Fruit fly (Drosophila melanogaster): ENCODE data around the gene sgl.

Gene sgl

dm6 chr3L:7008351-7008750, 43.8 kb upstream of the sgl start (continued):
- peak; percentile 50 for TF ChIP-seq CG10274 (GFP tag; optimal IDR thresholded peaks at IDR 0.05)
- no peak for TF ChIP-seq sc (optimal IDR thresholded peaks at IDR 0.05)
- peak; percentile 73 for TF ChIP-seq sc (GFP tag; optimal IDR thresholded peaks at IDR 0.05)
- no peak for TF ChIP-seq Dip3 (GFP tag; optimal IDR thresholded peaks at IDR 0.05)
- no peak for TF ChIP-seq bigmax (GFP tag; optimal IDR thresholded peaks at IDR 0.05)
- TF ChIP-seq klu (GFP tag; IDR thresholded peaks at IDR 0.05), result peak; percentile 71; the same call in 1 of the 2 replicates
- TF ChIP-seq vfl (GFP tag; optimal IDR thresholded peaks at IDR 0.05), result no peak
- TF ChIP-seq Ada2b (GFP tag; IDR thresholded peaks at IDR 0.05), result peak; percentile 70
- no peak for TF ChIP-seq Dad (GFP tag; optimal IDR thresholded peaks at IDR 0.05)
- TF ChIP-seq trem (tag; optimal IDR thresholded peaks at IDR 0.05), result peak; percentile 78
- peak; percentile 68 for TF ChIP-seq E2f1 (GFP tag; IDR thresholded peaks at IDR 0.05)
- TF ChIP-seq Dbx (GFP tag; IDR thresholded peaks at IDR 0.05), result peak; percentile 46; the same call in 1 of the 3 replicates
- peak; percentile 69 for TF ChIP-seq CG6654 (GFP tag; optimal IDR thresholded peaks at IDR 0.05)
- TF ChIP-seq slbo (GFP tag; IDR thresholded peaks at IDR 0.05), result peak; percentile 30
- TF ChIP-seq CG8281 (tag; optimal IDR thresholded peaks at IDR 0.05), result peak; percentile 73
- TF ChIP-seq CG8290 (GFP tag; optimal IDR thresholded peaks at IDR 0.05), result peak; percentile 9
- TF ChIP-seq CG8290 (tag; optimal IDR thresholded peaks at IDR 0.05), result no peak
- TF ChIP-seq CG8924 (tag; optimal IDR thresholded peaks at IDR 0.05), result peak; percentile 89
- no peak for TF ChIP-seq en (GFP tag; optimal IDR thresholded peaks at IDR 0.05)
- TF ChIP-seq Ravus (GFP tag; IDR thresholded peaks at IDR 0.05), result no peak
- TF ChIP-seq row (GFP tag; IDR thresholded peaks at IDR 0.05), result peak; percentile 84
- TF ChIP-seq CG10654 (GFP tag; optimal IDR thresholded peaks at IDR 0.05), result peak; percentile 73
- no peak for TF ChIP-seq Dip2 (GFP tag; IDR thresholded peaks at IDR 0.05)
- TF ChIP-seq CG1024 (GFP tag; IDR thresholded peaks at IDR 0.05), result no peak
- TF ChIP-seq CG7372 (GFP tag; IDR thresholded peaks at IDR 0.05), result peak; percentile 60; the same call in 1 of the 2 replicates
- no peak for TF ChIP-seq CG18011 (GFP tag; optimal IDR thresholded peaks at IDR 0.05)
- TF ChIP-seq TFAM (GFP tag; optimal IDR thresholded peaks at IDR 0.05), result peak; percentile 1
- TF ChIP-seq br (optimal IDR thresholded peaks at IDR 0.05), result no peak
- TF ChIP-seq chinmo (GFP tag; IDR thresholded peaks at IDR 0.05; ENCODE audit: partially characterized antibody), result no peak
- TF ChIP-seq onecut (GFP tag; IDR thresholded peaks at IDR 0.05), result peak; percentile 63
- no peak for TF ChIP-seq CG9797 (GFP tag; optimal IDR thresholded peaks at IDR 0.05)
- TF ChIP-seq CG3281 (GFP tag; optimal IDR thresholded peaks at IDR 0.05), result peak; percentile 83
- peak; percentile 66 for TF ChIP-seq Hmr (GFP tag; optimal IDR thresholded peaks at IDR 0.05)
- TF ChIP-seq luna (GFP tag; optimal IDR thresholded peaks at IDR 0.05), result no peak
- peak in 1 of 2 experiments; percentile 91 for TF ChIP-seq Hr78 (GFP tag; optimal IDR thresholded peaks at IDR 0.05)
- no peak for TF ChIP-seq sima (GFP tag; optimal IDR thresholded peaks at IDR 0.05)
- TF ChIP-seq danr (GFP tag; IDR thresholded peaks at IDR 0.05), result peak; percentile 67
- TF ChIP-seq CG15601 (tag; optimal IDR thresholded peaks at IDR 0.05), result peak; percentile 89
- TF ChIP-seq Hand (GFP tag; optimal IDR thresholded peaks at IDR 0.05), result peak; percentile 56
- peak in 1 of 2 experiments; percentile 41 for TF ChIP-seq crp (GFP tag; optimal IDR thresholded peaks at IDR 0.05)
- TF ChIP-seq CG7928 (GFP tag; optimal IDR thresholded peaks at IDR 0.05), result no peak
- no peak for TF ChIP-seq vnd (GFP tag; IDR thresholded peaks at IDR 0.05; ENCODE audit: partially characterized antibody)
- peak; percentile 25 for TF ChIP-seq CG9609 (GFP tag; optimal IDR thresholded peaks at IDR 0.05)
- peak; percentile 11 for TF ChIP-seq chn (GFP tag; optimal IDR thresholded peaks at IDR 0.05)
- TF ChIP-seq CG17359 (tag; optimal IDR thresholded peaks at IDR 0.05), result peak; percentile 90
- peak; percentile 45 for TF ChIP-seq CG3838 (GFP tag; optimal IDR thresholded peaks at IDR 0.05)
- peak; percentile 73 for TF ChIP-seq esg (GFP tag; conservative IDR thresholded peaks at IDR 0.05)
- peak; percentile 19 for TF ChIP-seq CG15073 (GFP tag; optimal IDR thresholded peaks at IDR 0.05)
- TF ChIP-seq kni (GFP tag; optimal IDR thresholded peaks at IDR 0.05), result no peak
- TF ChIP-seq Elba2 (GFP tag; optimal IDR thresholded peaks at IDR 0.05), result no peak
- TF ChIP-seq dpn (GFP tag; optimal IDR thresholded peaks at IDR 0.05), result peak; percentile 61 to 75
- TF ChIP-seq CG8478 (optimal IDR thresholded peaks at IDR 0.05), result no peak
- peak; percentile 40 for TF ChIP-seq ems (GFP tag; optimal IDR thresholded peaks at IDR 0.05)

Measured in whole organism, embryonic.